Fruit fly (Drosophila melanogaster) whole organism, larva: Measurements from ENCODE around the gene CG18518.

Experiments used
- noc ChIP-seq: fragments of 200-800 bp; sonication (Bioruptor generic); optimal IDR thresholded peaks from 3 replicates; lab custom pipeline; 2019; ENCODE audit warnings: missing biosample characterization, mild to moderate bottlenecking, missing genetic modification characterization, moderate library complexity

The CG18518 gene

dm6 chr2L:15835558-15835957, at the start of gene CG18518:
CG18518 (minus strand) TSS chr2L:15835658.
- TF ChIP-seq noc (tag; lab: Kevin White, UChicago): no peak

- TF ChIP-seq noc (tag; lab: Kevin White, UChicago): no peak
Observed at dm6 chr2L:15883090-15883489, 47.6 kb upstream of the CG18518 start, which contains the start of gene CG44475. CG44475 (minus strand) TSS chr2L:15883190.

DNA sequence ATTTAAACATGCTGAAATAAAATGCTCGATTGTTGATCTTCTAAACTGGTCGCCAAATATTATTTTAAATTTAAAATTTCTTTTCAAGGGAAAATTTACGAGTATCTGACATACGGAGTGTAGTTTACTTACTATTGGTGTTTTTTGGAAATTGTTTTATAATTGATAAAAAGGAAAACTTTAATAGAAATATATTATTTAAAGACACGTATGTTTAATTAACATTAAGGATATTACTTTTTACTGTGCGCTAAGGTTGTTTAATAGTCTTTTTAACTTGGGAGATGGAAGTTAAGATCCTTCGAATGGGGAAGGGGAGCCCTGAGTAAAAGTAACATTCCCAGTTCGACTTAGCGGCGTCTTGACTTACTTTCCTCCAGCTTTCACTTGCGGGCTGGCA, 44.6 kb upstream of the CG18518 start, which contains the start of gene CG7653:
Gene CG7653, minus strand, starts transcription at position 101 of the 400 bp plus-strand sequence.
- no peak for TF ChIP-seq noc (tag; lab: Kevin White, UChicago)

- no peak for TF ChIP-seq noc (tag; lab: Kevin White, UChicago)
Observed at dm6 chr2L:15865361-15865760, 29.9 kb upstream of the CG18518 start, which contains the start of gene CG42792. CG42792 (minus strand) TSS chr2L:15865461.

dm6 chr2L:15853826-15854225, 18.4 kb upstream of the CG18518 start, which contains the start of gene Tektin-A:
Tektin-A (plus strand) TSS chr2L:15854126.
- TF ChIP-seq noc (tag; lab: Kevin White, UChicago): no peak

DNA sequence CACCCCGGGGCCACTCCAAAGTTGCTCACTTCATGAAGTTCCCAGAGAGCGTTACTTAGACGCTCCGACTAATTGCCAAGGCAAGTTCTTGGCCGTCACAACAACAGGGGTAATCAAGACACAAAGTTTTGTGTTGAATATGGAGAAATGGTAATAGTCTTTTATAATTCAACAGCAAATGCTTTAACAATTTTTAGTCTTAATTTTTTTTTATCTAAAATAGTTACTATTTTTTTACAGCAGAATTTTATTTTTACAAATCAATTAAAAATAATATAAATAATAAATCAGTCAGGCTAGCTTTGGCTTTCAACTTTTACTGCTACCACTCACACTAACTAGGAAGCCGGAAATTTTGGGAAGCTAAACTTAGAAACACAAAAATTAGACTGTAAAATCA, 16.8 kb upstream of the CG18518 start, which contains the start of gene CG13243:
Gene CG13243, plus strand, starts transcription at position 301 of the 400 bp plus-strand sequence.
- no peak for TF ChIP-seq noc (tag; lab: Kevin White, UChicago)

DNA sequence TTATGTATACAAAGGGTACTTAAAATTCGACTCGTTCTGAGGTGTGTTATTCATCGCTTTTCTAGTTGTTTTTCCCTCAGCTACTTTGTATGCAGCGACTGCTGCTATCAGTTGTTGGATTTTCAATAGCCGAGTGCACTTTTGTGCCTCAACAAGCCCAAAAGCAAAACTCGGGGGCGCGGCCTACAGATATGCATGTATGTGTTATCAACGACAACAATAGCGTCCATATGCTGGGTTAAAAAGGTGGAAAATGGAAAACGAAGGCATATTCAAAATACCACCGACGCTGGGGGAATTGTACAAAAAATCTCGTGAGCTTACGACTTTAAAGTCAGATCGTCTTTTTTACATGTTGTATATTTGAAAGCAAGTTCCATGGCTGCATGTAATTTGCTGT, 11.1 kb upstream of the CG18518 start:
- TF ChIP-seq noc (tag; lab: Kevin White, UChicago): no peak

dm6 chr2L:15812041-15812440, 23.4 kb downstream of the CG18518 start, which contains the start of gene CG42876:
CG42876 (minus strand) TSS chr2L:15812141.
- TF ChIP-seq noc (tag; lab: Kevin White, UChicago): no peak

dm6 chr2L:15796300-15796699, 39.2 kb downstream of the CG18518 start:
- TF ChIP-seq noc (tag; lab: Kevin White, UChicago): no peak
